Fruit fly (Drosophila melanogaster) whole organism, embryonic: ENCODE measurements around the gene VhaSFD.
A peak's percentile ranks its signal among the peaks of the same experiment; 100 is the strongest.

Experiments
- ATbp ChIP-seq: fragments of 200-800 bp; sonication (Bioruptor generic); optimal IDR thresholded peaks from 2 replicates; lab custom pipeline; 2017; ENCODE audit warnings: missing biosample characterization, mild to moderate bottlenecking, missing genetic modification characterization, missing genetic modification reagents
- B-H2 ChIP-seq: fragments of 200-800 bp; sonication (Bioruptor generic); optimal IDR thresholded peaks from 2 replicates; lab custom pipeline; 2018; ENCODE audit warnings: missing biosample characterization, mild to moderate bottlenecking, missing genetic modification characterization
- CG10209 ChIP-seq: fragments of 200-800 bp; sonication (Bioruptor generic); optimal IDR thresholded peaks from 3 replicates; lab custom pipeline; 2017; ENCODE audit warnings: missing biosample characterization, mild to moderate bottlenecking, missing genetic modification characterization, missing genetic modification reagents
- CG10654 ChIP-seq: fragments of 200-800 bp; sonication (Bioruptor generic); optimal IDR thresholded peaks from 2 replicates; lab custom pipeline; 2016; ENCODE audit warnings: missing biosample characterization, missing genetic modification characterization
- CG11085 ChIP-seq: fragments of 200-800 bp; sonication (Bioruptor generic); IDR thresholded peaks from 2 replicates; pipeline ENCODE4 v1.3.6; 2022; ENCODE audit warnings: missing biosample characterization, missing genetic modification characterization
- CG11504 ChIP-seq: fragments of 200-800 bp; sonication (Bioruptor generic); optimal IDR thresholded peaks from 3 replicates; lab custom pipeline; 2019; ENCODE audit warnings: missing biosample characterization, mild to moderate bottlenecking, missing genetic modification characterization, moderate library complexity
- CG11695 ChIP-seq: fragments of 200-800 bp; sonication (Bioruptor generic); IDR thresholded peaks from 3 replicates; pipeline ENCODE4 v1.3.6; 2022; ENCODE audit warnings: missing biosample characterization, missing genetic modification characterization
- CG1233 ChIP-seq: fragments of 200-800 bp; sonication (Bioruptor generic); optimal IDR thresholded peaks from 4 replicates; lab custom pipeline; 2018; ENCODE audit warnings: missing biosample characterization, mild to moderate bottlenecking, missing genetic modification characterization
- CG12942 ChIP-seq: fragments of 200-800 bp; sonication (Bioruptor generic); optimal IDR thresholded peaks from 3 replicates; lab custom pipeline; 2016; ENCODE audit warnings: missing biosample characterization, missing genetic modification characterization
- CG14050 ChIP-seq: fragments of 200-800 bp; sonication (Bioruptor generic); IDR thresholded peaks from 3 replicates; pipeline ENCODE4 v1.3.6; 2022; ENCODE audit warnings: missing biosample characterization, missing genetic modification characterization
- CG14441 ChIP-seq: fragments of 200-800 bp; sonication (Bioruptor generic); IDR thresholded peaks from 2 replicates; pipeline ENCODE4 v1.3.6; 2022; ENCODE audit warnings: missing biosample characterization, missing genetic modification characterization
- CG1603 ChIP-seq: fragments of 200-800 bp; sonication (Bioruptor generic); optimal IDR thresholded peaks from 2 replicates; lab custom pipeline; 2019; ENCODE audit warnings: missing biosample characterization, mild to moderate bottlenecking, missing genetic modification characterization, moderate library complexity
- CG16815 ChIP-seq: fragments of 200-800 bp; sonication (Bioruptor generic); optimal IDR thresholded peaks from 3 replicates; lab custom pipeline; 2017; ENCODE audit warnings: missing biosample characterization, mild to moderate bottlenecking, missing genetic modification characterization
- CG18011 ChIP-seq: fragments of 200-800 bp; sonication (Bioruptor generic); optimal IDR thresholded peaks from 2 replicates; lab custom pipeline; 2017; ENCODE audit warnings: missing biosample characterization, missing genetic modification characterization, mild to moderate bottlenecking, moderate library complexity, missing genotype
- CG1832 ChIP-seq: fragments of 200-800 bp; sonication (Bioruptor generic); optimal IDR thresholded peaks from 2 replicates; lab custom pipeline; 2017; ENCODE audit warnings: missing biosample characterization, mild to moderate bottlenecking, missing genetic modification characterization, inconsistent platforms
- CG18764 ChIP-seq: fragments of 200-800 bp; sonication (Bioruptor generic); optimal IDR thresholded peaks from 3 replicates; lab custom pipeline; 2016; ENCODE audit warnings: missing biosample characterization, missing genetic modification characterization
- CG2199 ChIP-seq: fragments of 200-800 bp; sonication (Bioruptor generic); IDR thresholded peaks from 3 replicates; pipeline ENCODE4 v1.3.6; 2022; ENCODE audit warnings: missing biosample characterization, missing genetic modification characterization
- CG30403 ChIP-seq: fragments of 200-800 bp; sonication (Bioruptor generic); optimal IDR thresholded peaks from 3 replicates; lab custom pipeline; 2016; ENCODE audit warnings: missing biosample characterization, missing genetic modification characterization
- CG3407 ChIP-seq: fragments of 200-800 bp; sonication (Bioruptor generic); optimal IDR thresholded peaks from 2 replicates; lab custom pipeline; 2018; ENCODE audit warnings: missing biosample characterization, mild to moderate bottlenecking, missing genetic modification characterization
- CG4707 ChIP-seq: fragments of 200-800 bp; sonication (Bioruptor generic); optimal IDR thresholded peaks from 2 replicates; lab custom pipeline; 2018; ENCODE audit warnings: missing biosample characterization, mild to moderate bottlenecking, missing genetic modification characterization, moderate library complexity
- CG7786 ChIP-seq: fragments of 200-800 bp; sonication (Bioruptor generic); optimal IDR thresholded peaks from 2 replicates; lab custom pipeline; 2016; ENCODE audit warnings: missing biosample characterization, missing genetic modification characterization
- CG7928 ChIP-seq: fragments of 200-800 bp; sonication (Bioruptor generic); optimal IDR thresholded peaks from 2 replicates; lab custom pipeline; 2017; ENCODE audit warnings: missing biosample characterization, mild to moderate bottlenecking, missing genetic modification characterization
- CG7987 ChIP-seq: fragments of 200-800 bp; sonication (Bioruptor generic); optimal IDR thresholded peaks from 2 replicates; lab custom pipeline; 2018; ENCODE audit warnings: missing biosample characterization, mild to moderate bottlenecking, missing genetic modification characterization, moderate library complexity
- CTCF ChIP-seq: fragments of 200-800 bp; sonication (Bioruptor generic); optimal IDR thresholded peaks from 2 replicates; lab custom pipeline; 2017; ENCODE audit warnings: missing biosample characterization, mild to moderate bottlenecking, missing genetic modification characterization, moderate library complexity
- Ets65A ChIP-seq: fragments of 200-800 bp; sonication (Bioruptor generic); peaks from one replicate; lab custom pipeline; 2016; ENCODE audit warnings: missing biosample characterization, missing genetic modification characterization
- Fer1 ChIP-seq: fragments of 200-800 bp; sonication (Bioruptor generic); optimal IDR thresholded peaks from 2 replicates; lab custom pipeline; 2017; ENCODE audit warnings: missing biosample characterization, mild to moderate bottlenecking, missing genetic modification characterization
- GATAe ChIP-seq: fragments of 200-800 bp; sonication (Bioruptor generic); conservative IDR thresholded peaks from 2 replicates; pipeline ENCODE4 v1.3.6; 2022; ENCODE audit warnings: missing biosample characterization, missing genetic modification characterization
- Hsf ChIP-seq: fragments of 200-800 bp; sonication (Bioruptor generic); optimal IDR thresholded peaks from 3 replicates; lab custom pipeline; 2016; ENCODE audit warnings: missing biosample characterization, missing genetic modification characterization
- Poxn ChIP-seq: fragments of 200-800 bp; sonication (Bioruptor generic); IDR thresholded peaks from 2 replicates; pipeline ENCODE4 v1.3.6; 2022; ENCODE audit warnings: missing biosample characterization, missing genetic modification characterization
- cato ChIP-seq: fragments of 200-800 bp; sonication (Bioruptor generic); optimal IDR thresholded peaks from 2 replicates; lab custom pipeline; 2016; ENCODE audit warnings: missing biosample characterization, missing genetic modification characterization, borderline replicate concordance
- caup ChIP-seq: fragments of 200-800 bp; sonication (Bioruptor generic); optimal IDR thresholded peaks from 3 replicates; lab custom pipeline; 2017; ENCODE audit warnings: missing biosample characterization, mild to moderate bottlenecking, missing genetic modification characterization, moderate library complexity; ENCODE audit not compliant: severe bottlenecking
- ci ChIP-seq: fragments of 200-800 bp; sonication (Bioruptor generic); IDR thresholded peaks from 3 replicates; pipeline ENCODE4 v1.3.6; 2022; ENCODE audit warnings: missing biosample characterization, missing genetic modification characterization
- croc ChIP-seq: fragments of 200-800 bp; sonication (Bioruptor generic); conservative IDR thresholded peaks from 3 replicates; pipeline ENCODE4 v1.3.6; 2022; ENCODE audit warnings: missing biosample characterization, missing genetic modification characterization
- fd102C ChIP-seq: fragments of 200-800 bp; sonication (Bioruptor generic); optimal IDR thresholded peaks from 2 replicates; lab custom pipeline; 2018; ENCODE audit warnings: missing biosample characterization, mild to moderate bottlenecking, missing genetic modification characterization, moderate library complexity
- gem ChIP-seq: fragments of 200-800 bp; sonication (Bioruptor generic); optimal IDR thresholded peaks from 2 replicates; lab custom pipeline; 2019; ENCODE audit warnings: missing biosample characterization, mild to moderate bottlenecking, missing genetic modification characterization, moderate library complexity
- kah ChIP-seq: fragments of 200-800 bp; sonication (Bioruptor generic); optimal IDR thresholded peaks from 2 replicates; lab custom pipeline; 2018; ENCODE audit warnings: missing biosample characterization, mild to moderate bottlenecking, missing genetic modification characterization
- nau ChIP-seq: fragments of 200-800 bp; sonication (Bioruptor generic); optimal IDR thresholded peaks from 3 replicates; lab custom pipeline; 2017; ENCODE audit warnings: missing biosample characterization, mild to moderate bottlenecking, missing genetic modification characterization, missing genetic modification reagents
- nerfin-1 ChIP-seq: fragments of 200-800 bp; sonication (Bioruptor generic); optimal IDR thresholded peaks from 3 replicates; lab custom pipeline; 2019; ENCODE audit warnings: missing biosample characterization, mild to moderate bottlenecking, missing genetic modification characterization, moderate library complexity
- nerfin-2 ChIP-seq: fragments of 200-800 bp; sonication (Bioruptor generic); IDR thresholded peaks from 2 replicates; pipeline ENCODE4 v1.3.6; 2022; ENCODE audit warnings: missing biosample characterization, missing genetic modification characterization; ENCODE audit not compliant: partially characterized antibody
- odd ChIP-seq: fragments of 200-800 bp; sonication (Bioruptor generic); optimal IDR thresholded peaks from 2 replicates; lab custom pipeline; 2017; ENCODE audit warnings: missing biosample characterization, mild to moderate bottlenecking, missing genetic modification characterization
- psq ChIP-seq: fragments of 200-800 bp; sonication (Bioruptor generic); optimal IDR thresholded peaks from 2 replicates; lab custom pipeline; 2017; ENCODE audit warnings: missing biosample characterization, missing genetic modification characterization
- rib ChIP-seq: fragments of 200-800 bp; sonication (Bioruptor generic); IDR thresholded peaks from 2 replicates; pipeline ENCODE4 v1.3.6; 2022; ENCODE audit warnings: missing biosample characterization, missing genetic modification characterization
- sna ChIP-seq: fragments of 200-800 bp; sonication (Bioruptor generic); IDR thresholded peaks from 2 replicates; pipeline ENCODE4 v1.3.6; 2022; ENCODE audit warnings: missing biosample characterization, missing genetic modification characterization; ENCODE audit not compliant: partially characterized antibody
- sr ChIP-seq: fragments of 200-800 bp; sonication (Bioruptor generic); IDR thresholded peaks from 3 replicates; pipeline ENCODE4 v1.3.6; 2022; ENCODE audit warnings: missing biosample characterization, missing genetic modification characterization
- sug ChIP-seq: fragments of 200-800 bp; optimal IDR thresholded peaks from 2 replicates; lab custom pipeline; 2019; ENCODE audit warnings: missing biosample characterization, mild to moderate bottlenecking, missing genetic modification characterization, moderate library complexity
- tll ChIP-seq, 2 experiments: fragments of 200-800 bp in 1 of 2; fragments of >200 bp in 1 of 2; sonication (Bioruptor generic) in 1 of 2; optimal IDR thresholded peaks; 2 replicates each; lab custom pipeline; 2017 to 2019; ENCODE audit warnings: missing biosample characterization in 2 of 2, missing genetic modification characterization in 2 of 2, mild to moderate bottlenecking in 1 of 2, moderate library complexity in 1 of 2
- toy ChIP-seq: fragments of 200-800 bp; sonication (Bioruptor generic); IDR thresholded peaks from 2 replicates; pipeline ENCODE4 v1.3.6; 2022; ENCODE audit warnings: missing biosample characterization, missing genetic modification characterization
- vnd ChIP-seq: fragments of 200-800 bp; sonication (Bioruptor generic); IDR thresholded peaks from 3 replicates; pipeline ENCODE4 v1.3.6; 2022; ENCODE audit warnings: missing biosample characterization, missing genetic modification characterization; ENCODE audit not compliant: partially characterized antibody
- z ChIP-seq: fragments of 200-800 bp; sonication (Bioruptor generic); IDR thresholded peaks from 3 replicates; pipeline ENCODE4 v1.3.6; 2022; ENCODE audit warnings: missing biosample characterization, missing genetic modification characterization
- zfh1 ChIP-seq: fragments of 200-800 bp; sonication (Bioruptor generic); IDR thresholded peaks from 3 replicates; pipeline ENCODE4 v1.3.6; 2022; ENCODE audit warnings: missing biosample characterization, missing genetic modification characterization

Gene VhaSFD

DNA sequence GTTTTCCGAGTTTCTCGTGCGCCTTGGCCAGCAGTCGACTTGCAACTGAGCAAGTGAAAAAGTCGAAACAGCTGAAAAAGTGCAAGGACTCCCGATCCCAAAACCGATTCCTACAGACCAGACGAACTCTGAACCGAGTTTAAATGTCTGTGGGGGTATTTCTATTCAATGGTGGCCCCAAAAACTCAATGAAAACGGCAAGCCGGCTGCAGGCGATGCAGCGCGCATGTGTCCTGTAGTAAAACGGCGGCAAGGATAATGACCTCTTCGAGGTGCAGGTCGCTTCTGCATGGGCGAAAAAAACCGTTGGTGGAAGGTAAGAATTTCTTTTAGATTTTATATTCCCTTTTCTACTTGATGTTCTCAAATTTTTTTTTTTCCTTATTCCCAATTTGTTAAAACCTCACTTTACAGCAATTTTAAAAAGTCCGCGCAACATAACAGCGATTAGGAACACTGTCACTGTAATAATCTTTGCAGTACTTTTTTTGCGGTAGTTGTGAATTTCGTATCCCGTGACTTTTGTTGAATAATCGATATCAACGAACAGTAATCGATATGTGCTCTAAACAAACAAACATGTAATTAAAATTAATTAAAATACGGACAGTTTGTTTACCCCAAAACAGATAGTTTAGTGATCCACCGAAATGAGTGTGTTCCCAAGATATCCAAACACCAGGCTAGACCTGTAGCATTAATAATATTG is 50.8 kb downstream of the VhaSFD start, which contains the start of the genes Trpgamma and her (continued):
- TF ChIP-seq nerfin-2 (GFP tag; lab: Robert Waterston, UW) (peak; percentile 72; the same call in 1 of the 2 replicates), gem (tag; lab: Kevin White, UChicago) (no peak), Hsf (GFP tag; lab: Kevin White, UChicago) (no peak), rib (GFP tag; lab: Robert Waterston, UW) (no peak), kah (GFP tag; lab: Kevin White, UChicago) (no peak), nau (GFP tag; lab: Kevin White, UChicago) (no peak), ci (GFP tag; lab: Robert Waterston, UW) (no peak), CG12942 (GFP tag; lab: Kevin White, UChicago) (no peak), GATAe (GFP tag; lab: Robert Waterston, UW) (no peak), croc (GFP tag; lab: Robert Waterston, UW) (no peak), CG7987 (peak; percentile 8), CG18011 (GFP tag; lab: Kevin White, UChicago) (peak; percentile 9), CG11695 (no peak), CG4707 (no peak), odd (GFP tag; lab: Kevin White, UChicago) (no peak), CG1832 (GFP tag; lab: Kevin White, UChicago) (no peak), CG14050 (GFP tag; lab: Robert Waterston, UW) (no peak), fd102C (no peak), CG30403 (peak; percentile 0), cato (no peak), Ets65A (GFP tag; lab: Kevin White, UChicago) (peak; percentile 77), caup (GFP tag; lab: Kevin White, UChicago) (peak; percentile 18), CG11085 (GFP tag; lab: Robert Waterston, UW) (no peak), CG18764 (no peak), vnd (GFP tag; lab: Robert Waterston, UW) (peak; percentile 86), toy (GFP tag; lab: Robert Waterston, UW) (no peak), Poxn (GFP tag; lab: Robert Waterston, UW) (no peak), nerfin-1 (tag; lab: Kevin White, UChicago) (peak; percentile 29), CG11504 (no peak), psq (GFP tag; lab: Kevin White, UChicago) (no peak), CG1603 (tag; lab: Kevin White, UChicago) (peak; percentile 78), CG16815 (no peak), CG3407 (GFP tag; lab: Kevin White, UChicago) (no peak), sr (GFP tag; lab: Robert Waterston, UW) (no peak), sna (GFP tag; lab: Robert Waterston, UW) (peak; percentile 88), z (GFP tag; lab: Robert Waterston, UW) (no peak), zfh1 (GFP tag; lab: Robert Waterston, UW) (no peak), B-H2 (peak; percentile 53), ATbp (no peak), CG7786 (GFP tag; lab: Kevin White, UChicago) (no peak), CG2199 (GFP tag; lab: Robert Waterston, UW) (no peak), CG14441 (no peak), sug (no peak), CTCF (GFP tag; lab: Kevin White, UChicago) (no peak), CG7928 (GFP tag; lab: Kevin White, UChicago) (peak; percentile 46), CG10209 (GFP tag; lab: Kevin White, UChicago) (no peak), Fer1 (GFP tag; lab: Kevin White, UChicago) (no peak), tll (GFP tag; optimal IDR thresholded peaks at IDR 0.05; lab: Kevin White, UChicago) (no peak), CG1233 (GFP tag; lab: Kevin White, UChicago) (no peak), CG10654 (no peak)
